Worm (Caenorhabditis elegans): ENCODE measurements around the gene ZC443.2.

ZC443.2 gene

ce11 chrV:12819155-12819554, 8.2 kb upstream of the ZC443.2 start (continued):
- TF ChIP-seq nfya-1 (tag; optimal IDR thresholded peaks at IDR 0.05; ENCODE audit: borderline replicate concordance, insufficient read depth), result no peak

DNA sequence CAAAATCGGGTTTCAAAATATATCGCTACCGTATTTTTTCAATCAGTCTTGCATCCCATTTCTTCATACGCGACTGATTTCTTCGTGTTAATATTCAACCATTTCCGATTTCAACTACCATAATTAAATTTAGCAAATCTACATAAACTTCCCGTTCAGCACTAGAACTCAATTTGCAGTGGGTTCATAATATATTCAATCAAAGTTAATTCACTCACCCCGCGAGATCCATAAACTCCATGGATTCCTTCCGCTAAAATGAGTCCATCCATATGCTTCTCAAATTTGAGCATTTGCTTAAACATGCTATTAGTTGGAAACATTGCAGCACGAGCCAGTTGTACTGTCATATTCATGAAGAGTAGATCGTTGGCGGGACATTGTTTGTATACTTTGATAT, 7.5 kb upstream of the ZC443.2 start:
- TF ChIP-seq tlf-1 (GFP tag; optimal IDR thresholded peaks at IDR 0.05), result no peak
- no peak for TF ChIP-seq madf-8 (GFP tag; conservative IDR thresholded peaks at IDR 0.05)
- no peak for TF ChIP-seq hmg-20 (GFP tag; IDR thresholded peaks at IDR 0.05)
- no peak for TF ChIP-seq zfh-2 (GFP tag; conservative IDR thresholded peaks at IDR 0.05)
- TF ChIP-seq rec-8 (tag; optimal IDR thresholded peaks at IDR 0.05), result no peak
- TF ChIP-seq ztf-18 (tag; optimal IDR thresholded peaks at IDR 0.05), result no peak
- no peak for TF ChIP-seq rpc-1 (optimal IDR thresholded peaks at IDR 0.05)
- TF ChIP-seq rpc-1 (tag; optimal IDR thresholded peaks at IDR 0.05), result no peak
- TF ChIP-seq egl-44 (GFP tag; IDR thresholded peaks at IDR 0.05), result no peak
- no peak for TF ChIP-seq ama-1 (optimal IDR thresholded peaks at IDR 0.05)
- TF ChIP-seq ama-1 (GFP tag; optimal IDR thresholded peaks at IDR 0.05), result no peak
- TF ChIP-seq ztf-25 (GFP tag; IDR thresholded peaks at IDR 0.05), result no peak
- no peak for TF ChIP-seq B0035.1 (tag; optimal IDR thresholded peaks at IDR 0.05)
- TF ChIP-seq efl-1 (GFP tag; optimal IDR thresholded peaks at IDR 0.05), result no peak

ce11 chrV:12816672-12817071, 5.7 kb upstream of the ZC443.2 start:
- TF ChIP-seq rcor-1 (GFP tag; IDR thresholded peaks at IDR 0.05) (no peak), ama-1 (optimal IDR thresholded peaks at IDR 0.05) (no peak), ama-1 (GFP tag; optimal IDR thresholded peaks at IDR 0.05) (peak in 1 of 2 experiments; percentile 66)

DNA sequence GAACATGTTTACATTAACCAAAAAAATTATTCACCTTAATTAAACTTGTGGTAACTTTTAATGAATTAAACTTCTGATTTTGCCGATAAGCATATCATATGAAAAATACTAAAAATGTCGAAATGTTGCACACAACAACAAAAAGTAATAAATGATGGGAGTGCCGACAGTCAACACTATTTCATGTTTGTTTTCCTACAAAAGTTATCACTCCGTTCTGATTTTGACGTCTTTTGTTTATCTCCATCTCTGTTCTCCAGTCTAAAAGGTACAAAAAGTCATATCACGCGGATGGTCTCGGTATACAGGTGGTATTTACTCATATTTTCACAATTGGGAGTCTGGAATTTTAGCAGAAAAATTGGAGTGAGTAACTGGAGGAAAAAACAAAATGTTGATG, 4.4 kb upstream of the ZC443.2 start:
- TF ChIP-seq gei-17 (GFP tag; optimal IDR thresholded peaks at IDR 0.05) (no peak), pha-4 (tag; optimal IDR thresholded peaks at IDR 0.05) (peak; percentile 9)

- TF ChIP-seq pha-4 (tag; optimal IDR thresholded peaks at IDR 0.05) (no peak), Y53G8AR.9 (GFP tag; conservative IDR thresholded peaks at IDR 0.05) (no peak), Y79H2A.3 (GFP tag; conservative IDR thresholded peaks at IDR 0.05) (no peak), D2030.7 (GFP tag; IDR thresholded peaks at IDR 0.05) (no peak), him-1 (tag; optimal IDR thresholded peaks at IDR 0.05) (no peak), ceh-58 (GFP tag; IDR thresholded peaks at IDR 0.05) (no peak), hlh-26 (GFP tag; conservative IDR thresholded peaks at IDR 0.05) (no peak), let-607 (tag; optimal IDR thresholded peaks at IDR 0.05) (no peak), ekl-4 (GFP tag; IDR thresholded peaks at IDR 0.05) (no peak), zim-3 (tag; optimal IDR thresholded peaks at IDR 0.05) (no peak), atf-7 (tag; optimal IDR thresholded peaks at IDR 0.05) (peak; percentile 41), F23B12.7 (tag; optimal IDR thresholded peaks at IDR 0.05; ENCODE audit: insufficient read depth) (no peak), rpc-1 (optimal IDR thresholded peaks at IDR 0.05) (no peak), rpc-1 (tag; optimal IDR thresholded peaks at IDR 0.05) (no peak), hrde-1 (tag; optimal IDR thresholded peaks at IDR 0.05; ENCODE audit: borderline replicate concordance) (no peak), lin-35 (GFP tag; optimal IDR thresholded peaks at IDR 0.05) (peak in 1 of 3 experiments; percentile 47), dox-1 (GFP tag; IDR thresholded peaks at IDR 0.05) (no peak), B0019.2 (GFP tag; conservative IDR thresholded peaks at IDR 0.05) (no peak), rec-8 (tag; optimal IDR thresholded peaks at IDR 0.05) (no peak), ceh-91 (GFP tag; IDR thresholded peaks at IDR 0.05) (no peak), xnd-1 (tag; optimal IDR thresholded peaks at IDR 0.05) (no peak), ets-4 (GFP tag; optimal IDR thresholded peaks at IDR 0.05) (no peak), ztf-28 (GFP tag; IDR thresholded peaks at IDR 0.05) (no peak), snpc-1.1 (tag; optimal IDR thresholded peaks at IDR 0.05; ENCODE audit: insufficient read depth) (no peak), F37B4.10 (GFP tag; IDR thresholded peaks at IDR 0.05) (no peak), aptf-2 (GFP tag; conservative IDR thresholded peaks at IDR 0.05) (no peak), rcor-1 (GFP tag; IDR thresholded peaks at IDR 0.05) (peak; percentile 53; the same call in 1 of the 2 replicates), hsf-1 (GFP tag; IDR thresholded peaks at IDR 0.05) (no peak), snpc-3.4 (tag; optimal IDR thresholded peaks at IDR 0.05) (no peak)
These were observed 3.5 kb upstream of the ZC443.2 start for ce11 chrV:12814481-12814882.
